Fruit fly (Drosophila melanogaster) whole organism, embryonic: ENCODE measurements around the gene CG18063.

ENCODE experiments used
- Adf1 ChIP-seq: fragments of 200-800 bp; sonication (Bioruptor generic); IDR thresholded peaks from 2 replicates; pipeline ENCODE4 v1.3.6; 2022; ENCODE audit warnings: missing biosample characterization, missing genetic modification characterization
- Awh ChIP-seq: fragments of 200-800 bp; sonication (Bioruptor generic); IDR thresholded peaks from 2 replicates; pipeline ENCODE4, ENCODE4 v1.3.6; 2022; ENCODE audit warnings: missing biosample characterization, missing genetic modification characterization
- CG10274 ChIP-seq: fragments of 200-800 bp; sonication (Bioruptor generic); optimal IDR thresholded peaks from 3 replicates; lab custom pipeline; 2017; ENCODE audit warnings: missing biosample characterization, mild to moderate bottlenecking, missing genetic modification characterization
- CG10543 ChIP-seq: fragments of 200-800 bp; sonication (Bioruptor generic); optimal IDR thresholded peaks from 3 replicates; lab custom pipeline; 2017; ENCODE audit warnings: missing biosample characterization, mild to moderate bottlenecking, missing genetic modification characterization, moderate library complexity
- CG10565 ChIP-seq: fragments of 200-800 bp; sonication (Bioruptor generic); optimal IDR thresholded peaks from 3 replicates; lab custom pipeline; 2016; ENCODE audit warnings: missing biosample characterization, mild to moderate bottlenecking, missing genetic modification characterization
- CG14965 ChIP-seq: fragments of 200-800 bp; sonication (Bioruptor generic); optimal IDR thresholded peaks from 2 replicates; lab custom pipeline; 2016; ENCODE audit warnings: missing biosample characterization, missing genetic modification characterization, borderline replicate concordance
- CG18599 ChIP-seq: fragments of 200-800 bp; sonication (Bioruptor generic); optimal IDR thresholded peaks from 3 replicates; lab custom pipeline; 2017; ENCODE audit warnings: missing biosample characterization, missing genetic modification characterization, mild to moderate bottlenecking, moderate library complexity, missing genetic modification reagents
- CG18764 ChIP-seq: fragments of 200-800 bp; sonication (Bioruptor generic); optimal IDR thresholded peaks from 3 replicates; lab custom pipeline; 2016; ENCODE audit warnings: missing biosample characterization, missing genetic modification characterization
- CG31224 ChIP-seq: fragments of 200-800 bp; sonication (Bioruptor generic); IDR thresholded peaks from 2 replicates; pipeline ENCODE4 v1.3.6; 2022; ENCODE audit warnings: missing biosample characterization, missing genetic modification characterization
- CG4328 ChIP-seq: fragments of 200-800 bp; sonication (Bioruptor generic); optimal IDR thresholded peaks from 3 replicates; lab custom pipeline; 2017; ENCODE audit warnings: missing biosample characterization, missing genetic modification reagents, missing genetic modification characterization
- CG4820 ChIP-seq: fragments of 200-800 bp; sonication (Bioruptor generic); optimal IDR thresholded peaks from 3 replicates; lab custom pipeline; 2016; ENCODE audit warnings: missing biosample characterization, missing genetic modification characterization
- CG5180 ChIP-seq: fragments of 200-800 bp; sonication (Bioruptor generic); optimal IDR thresholded peaks from 3 replicates; lab custom pipeline; 2017; ENCODE audit warnings: missing biosample characterization, missing genetic modification characterization, mild to moderate bottlenecking, moderate library complexity, missing genetic modification reagents
- CG7786 ChIP-seq: fragments of 200-800 bp; sonication (Bioruptor generic); optimal IDR thresholded peaks from 2 replicates; lab custom pipeline; 2016; ENCODE audit warnings: missing biosample characterization, missing genetic modification characterization
- CG8388 ChIP-seq: fragments of 200-800 bp; sonication (Bioruptor generic); optimal IDR thresholded peaks from 2 replicates; lab custom pipeline; 2019; ENCODE audit warnings: missing biosample characterization, mild to moderate bottlenecking, missing genetic modification characterization, moderate library complexity
- Chrac-16 ChIP-seq: fragments of 200-800 bp; sonication (Bioruptor generic); optimal IDR thresholded peaks from 3 replicates; lab custom pipeline; 2016; ENCODE audit warnings: missing biosample characterization, missing genetic modification characterization
- HLH3B ChIP-seq: fragments of 200-800 bp; sonication (Bioruptor generic); IDR thresholded peaks from 2 replicates; pipeline ENCODE4 v1.3.6; 2022; ENCODE audit warnings: missing biosample characterization, missing genetic modification characterization
- HLH4C ChIP-seq: fragments of 200-800 bp; sonication (Bioruptor generic); IDR thresholded peaks from 3 replicates; pipeline ENCODE4 v1.3.6; 2022; ENCODE audit warnings: missing biosample characterization, missing genetic modification characterization; ENCODE audit not compliant: partially characterized antibody
- Hand ChIP-seq: fragments of 200-800 bp; sonication (Bioruptor generic); optimal IDR thresholded peaks from 2 replicates; lab custom pipeline; 2017; ENCODE audit warnings: mild to moderate bottlenecking, missing biosample characterization, missing genetic modification reagents, missing genetic modification characterization
- Hr78 ChIP-seq, 2 experiments: fragments of 200-800 bp in 1 of 2; fragments of >200 bp in 1 of 2; sonication (Bioruptor generic) in 1 of 2; optimal IDR thresholded peaks; 2 replicates each; lab custom pipeline; 2017 to 2019; ENCODE audit warnings: missing biosample characterization in 2 of 2, missing genetic modification characterization in 2 of 2, mild to moderate bottlenecking in 1 of 2, moderate library complexity in 1 of 2
- Med ChIP-seq: fragments of 200-800 bp; sonication (Bioruptor generic); peaks from one replicate; lab custom pipeline; 2016; ENCODE audit warnings: missing biosample characterization, missing genetic modification characterization, mild to moderate bottlenecking, inconsistent platforms, moderate library complexity
- NK7.1 ChIP-seq: fragments of 200-800 bp; sonication (Bioruptor generic); optimal IDR thresholded peaks from 3 replicates; lab custom pipeline; 2016; ENCODE audit warnings: missing biosample characterization, missing genetic modification characterization
- Opbp ChIP-seq: fragments of 200-800 bp; sonication (Bioruptor generic); IDR thresholded peaks from 3 replicates; pipeline ENCODE4 v1.3.6; 2022; ENCODE audit warnings: missing biosample characterization, missing genetic modification characterization; ENCODE audit not compliant: partially characterized antibody
- Sox100B ChIP-seq: fragments of 200-800 bp; sonication (Bioruptor generic); optimal IDR thresholded peaks from 3 replicates; lab custom pipeline; 2018; ENCODE audit warnings: missing biosample characterization, mild to moderate bottlenecking, missing genetic modification characterization
- Sox102F ChIP-seq: fragments of 200-800 bp; sonication (Bioruptor generic); optimal IDR thresholded peaks from 2 replicates; lab custom pipeline; 2018; ENCODE audit warnings: missing biosample characterization, mild to moderate bottlenecking, missing genetic modification characterization, moderate library complexity
- al ChIP-seq: fragments of 200-800 bp; sonication (Bioruptor generic); IDR thresholded peaks from 2 replicates; pipeline ENCODE4 v1.3.6; 2022; ENCODE audit warnings: missing biosample characterization, missing genetic modification characterization
- btn ChIP-seq: fragments of 200-800 bp; sonication (Bioruptor generic); optimal IDR thresholded peaks from 2 replicates; lab custom pipeline; 2016; ENCODE audit warnings: missing biosample characterization, missing genetic modification characterization
- chif ChIP-seq, 2 experiments: fragments of 200-800 bp; sonication (Bioruptor generic); optimal IDR thresholded peaks; 3 replicates each; lab custom pipeline; 2016; ENCODE audit warnings: missing biosample characterization in 2 of 2, missing genetic modification characterization in 2 of 2
- crc ChIP-seq: fragments of 200-800 bp; sonication (Bioruptor generic); optimal IDR thresholded peaks from 2 replicates; lab custom pipeline; 2016; ENCODE audit warnings: missing biosample characterization, missing genetic modification characterization
- cwo ChIP-seq: fragments of 200-800 bp; sonication (Bioruptor generic); optimal IDR thresholded peaks from 3 replicates; lab custom pipeline; 2017; ENCODE audit warnings: missing biosample characterization, missing genetic modification characterization, mild to moderate bottlenecking, moderate library complexity, missing genetic modification reagents
- ewg ChIP-seq: fragments of 200-800 bp; sonication (Bioruptor generic); optimal IDR thresholded peaks from 3 replicates; lab custom pipeline; 2017; ENCODE audit warnings: mild to moderate bottlenecking, missing biosample characterization, missing genetic modification reagents, missing genetic modification characterization
- ftz-f1 ChIP-seq: fragments of 200-800 bp; sonication (Bioruptor generic); optimal IDR thresholded peaks from 2 replicates; lab custom pipeline; 2016; ENCODE audit warnings: missing biosample characterization, missing genetic modification characterization
- gsb ChIP-seq: fragments of 200-800 bp; sonication (Bioruptor generic); IDR thresholded peaks from 2 replicates; pipeline ENCODE4 v1.3.6; 2022; ENCODE audit warnings: missing biosample characterization, missing genetic modification characterization
- hb ChIP-seq: fragments of 200-800 bp; sonication (Bioruptor generic); IDR thresholded peaks from 3 replicates; pipeline ENCODE4 v1.3.6; 2022; ENCODE audit warnings: missing biosample characterization, missing genetic modification characterization; ENCODE audit not compliant: partially characterized antibody
- lab ChIP-seq: fragments of 200-800 bp; sonication (Bioruptor generic); optimal IDR thresholded peaks from 3 replicates; lab custom pipeline; 2017; ENCODE audit warnings: missing biosample characterization, missing genetic modification characterization, mild to moderate bottlenecking, moderate library complexity, missing genetic modification reagents
- nerfin-1 ChIP-seq: fragments of 200-800 bp; sonication (Bioruptor generic); optimal IDR thresholded peaks from 3 replicates; lab custom pipeline; 2019; ENCODE audit warnings: missing biosample characterization, mild to moderate bottlenecking, missing genetic modification characterization, moderate library complexity
- nerfin-2 ChIP-seq: fragments of 200-800 bp; sonication (Bioruptor generic); IDR thresholded peaks from 2 replicates; pipeline ENCODE4 v1.3.6; 2022; ENCODE audit warnings: missing biosample characterization, missing genetic modification characterization; ENCODE audit not compliant: partially characterized antibody
- pros ChIP-seq: fragments of 200-800 bp; sonication (Bioruptor generic); optimal IDR thresholded peaks from 3 replicates; lab custom pipeline; 2019; ENCODE audit warnings: missing biosample characterization, mild to moderate bottlenecking, missing genetic modification characterization, moderate library complexity
- rib ChIP-seq: fragments of 200-800 bp; sonication (Bioruptor generic); IDR thresholded peaks from 2 replicates; pipeline ENCODE4 v1.3.6; 2022; ENCODE audit warnings: missing biosample characterization, missing genetic modification characterization
- scrt ChIP-seq: fragments of 200-800 bp; sonication (Bioruptor generic); optimal IDR thresholded peaks from 2 replicates; lab custom pipeline; 2018; ENCODE audit warnings: missing biosample characterization, mild to moderate bottlenecking, missing genetic modification characterization, moderate library complexity
- sisA ChIP-seq: fragments of 200-800 bp; sonication (Bioruptor generic); IDR thresholded peaks from 2 replicates; pipeline ENCODE4 v1.3.6; 2022; ENCODE audit warnings: missing biosample characterization, missing genetic modification characterization
- slou ChIP-seq: fragments of 200-800 bp; sonication (Bioruptor generic); optimal IDR thresholded peaks from 3 replicates; lab custom pipeline; 2016; ENCODE audit warnings: missing biosample characterization, missing genetic modification characterization
- stwl ChIP-seq: fragments of 200-800 bp; sonication (Bioruptor generic); optimal IDR thresholded peaks from 3 replicates; lab custom pipeline; 2018; ENCODE audit warnings: missing biosample characterization, mild to moderate bottlenecking, missing genetic modification characterization, moderate library complexity
- tup ChIP-seq: fragments of 200-800 bp; sonication (Bioruptor generic); optimal IDR thresholded peaks from 2 replicates; lab custom pipeline; 2016; ENCODE audit warnings: missing biosample characterization, mild to moderate bottlenecking, missing genetic modification characterization, moderate library complexity
- twi ChIP-seq: fragments of 200-800 bp; optimal IDR thresholded peaks from 2 replicates; lab custom pipeline; 2019; ENCODE audit warnings: missing biosample characterization, mild to moderate bottlenecking, missing genetic modification characterization, moderate library complexity
- unpg ChIP-seq: fragments of 200-800 bp; sonication (Bioruptor generic); optimal IDR thresholded peaks from 3 replicates; lab custom pipeline; 2018; ENCODE audit warnings: missing biosample characterization, mild to moderate bottlenecking, missing genetic modification characterization, moderate library complexity
- yki ChIP-seq: fragments of >200 bp; optimal IDR thresholded peaks from 3 replicates; lab custom pipeline; 2018
- z ChIP-seq: fragments of 200-800 bp; sonication (Bioruptor generic); IDR thresholded peaks from 3 replicates; pipeline ENCODE4 v1.3.6; 2022; ENCODE audit warnings: missing biosample characterization, missing genetic modification characterization
- zfh1 ChIP-seq: fragments of 200-800 bp; sonication (Bioruptor generic); IDR thresholded peaks from 3 replicates; pipeline ENCODE4 v1.3.6; 2022; ENCODE audit warnings: missing biosample characterization, missing genetic modification characterization

The CG18063 gene

dm6 chr2L:15911591-15912007, 46.1 kb upstream of the CG18063 start (continued):
- TF ChIP-seq hb (GFP tag; lab: Robert Waterston, UW) (no peak), CG5180 (GFP tag; lab: Kevin White, UChicago) (no peak), Hr78 (GFP tag; optimal IDR thresholded peaks at IDR 0.05; lab: Kevin White, UChicago) (peak in 1 of 2 experiments; percentile 99), CG18764 (GFP tag; lab: Kevin White, UChicago) (no peak), cwo (GFP tag; lab: Kevin White, UChicago) (peak; percentile 95), Sox100B (GFP tag; lab: Kevin White, UChicago) (no peak), nerfin-1 (no peak), CG10543 (GFP tag; lab: Kevin White, UChicago) (peak; percentile 79), yki (lab: Kevin White, UChicago) (peak; percentile 81), gsb (no peak), CG7786 (no peak), scrt (GFP tag; lab: Kevin White, UChicago) (no peak), Chrac-16 (GFP tag; lab: Kevin White, UChicago) (no peak), HLH4C (GFP tag; lab: Robert Waterston, UW) (0 out of 3 replicates have a peak, but pooled peaks have one; percentile 5), Opbp (0 out of 3 replicates have a peak, but pooled peaks have one; percentile 44), unpg (GFP tag; lab: Kevin White, UChicago) (no peak), z (GFP tag; lab: Robert Waterston, UW) (peak; percentile 85; the same call in 2 of the 3 replicates), rib (GFP tag; lab: Robert Waterston, UW) (peak; percentile 8; the same call in 1 of the 2 replicates), CG4328 (GFP tag; lab: Kevin White, UChicago) (no peak), Adf1 (GFP tag; lab: Robert Waterston, UW) (peak; percentile 3; the same call in 1 of the 2 replicates), btn (GFP tag; lab: Kevin White, UChicago) (no peak), CG31224 (GFP tag; lab: Robert Waterston, UW) (peak; percentile 100), ftz-f1 (peak; percentile 100), nerfin-2 (peak; percentile 8; the same call in 1 of the 2 replicates), pros (peak; percentile 5), Med (GFP tag; lab: Kevin White, UChicago) (peak; percentile 47), CG8388 (GFP tag; lab: Kevin White, UChicago) (no peak), CG18599 (GFP tag; lab: Kevin White, UChicago) (no peak)

dm6 chr2L:15912008-15912900, 45.4 kb upstream of the CG18063 start:
- TF ChIP-seq NK7.1 (GFP tag; lab: Kevin White, UChicago) (no peak), slou (GFP tag; lab: Kevin White, UChicago) (peak; percentile 78), lab (GFP tag; lab: Kevin White, UChicago) (peak; percentile 87), yki (lab: Kevin White, UChicago) (no peak), al (GFP tag; lab: Robert Waterston, UW) (peak; percentile 90), zfh1 (GFP tag; lab: Robert Waterston, UW) (peak; percentile 84), CG10274 (peak; percentile 66), Awh (GFP tag; lab: Robert Waterston, UW) (peak; percentile 85), CG14965 (GFP tag; lab: Kevin White, UChicago) (no peak), tup (peak; percentile 41), crc (GFP tag; lab: Kevin White, UChicago) (peak; percentile 32), chif (GFP tag; optimal IDR thresholded peaks at IDR 0.05; lab: Kevin White, UChicago) (peak in 1 of 2 experiments; percentile 70), Hand (GFP tag; lab: Kevin White, UChicago) (peak; percentile 85), Sox102F (GFP tag; lab: Kevin White, UChicago) (peak; percentile 91), stwl (tag; lab: Kevin White, UChicago) (no peak), CG4820 (GFP tag; lab: Kevin White, UChicago) (peak; percentile 76), CG10565 (GFP tag; lab: Kevin White, UChicago) (no peak), HLH3B (GFP tag; lab: Robert Waterston, UW) (peak; percentile 94), ewg (GFP tag; lab: Kevin White, UChicago) (peak; percentile 86), twi (tag; lab: Kevin White, UChicago) (peak; percentile 92), sisA (GFP tag; lab: Robert Waterston, UW) (peak; percentile 84)
